Worm (Caenorhabditis elegans) whole organism, L1 larva: ENCODE data around the gene M153.3.

Experiments
- aly-2 ChIP-seq: fragments of 150-350 bp; optimal IDR thresholded peaks from 2 replicates; lab custom pipeline; 2014; ENCODE audit warnings: missing biosample characterization, missing genetic modification characterization
- fkh-10 ChIP-seq: sonication (generic microtip); optimal IDR thresholded peaks from 2 replicates; lab custom pipeline; 2017; ENCODE audit warnings: missing biosample characterization, missing genetic modification reagents, missing genetic modification characterization
- lin-39 ChIP-seq: fragments of 150-350 bp; optimal IDR thresholded peaks from 2 replicates; lab custom pipeline; 2014; ENCODE audit warnings: missing biosample characterization, missing genetic modification reagents, missing genetic modification characterization
- mep-1 ChIP-seq: fragments of 150-350 bp; optimal IDR thresholded peaks from 2 replicates; lab custom pipeline; 2014; ENCODE audit warnings: missing biosample characterization, missing genetic modification characterization
- nhr-11 ChIP-seq: fragments of 150-350 bp; optimal IDR thresholded peaks from 2 replicates; lab custom pipeline; 2014; ENCODE audit warnings: missing biosample characterization, missing genetic modification characterization
- zag-1 ChIP-seq: fragments of 150-350 bp; optimal IDR thresholded peaks from 2 replicates; lab custom pipeline; 2014; ENCODE audit warnings: missing biosample characterization, missing genetic modification characterization
- ztf-4 ChIP-seq: fragments of 150-350 bp; optimal IDR thresholded peaks from 2 replicates; lab custom pipeline; 2014; ENCODE audit warnings: missing biosample characterization, missing genetic modification characterization

DNA sequence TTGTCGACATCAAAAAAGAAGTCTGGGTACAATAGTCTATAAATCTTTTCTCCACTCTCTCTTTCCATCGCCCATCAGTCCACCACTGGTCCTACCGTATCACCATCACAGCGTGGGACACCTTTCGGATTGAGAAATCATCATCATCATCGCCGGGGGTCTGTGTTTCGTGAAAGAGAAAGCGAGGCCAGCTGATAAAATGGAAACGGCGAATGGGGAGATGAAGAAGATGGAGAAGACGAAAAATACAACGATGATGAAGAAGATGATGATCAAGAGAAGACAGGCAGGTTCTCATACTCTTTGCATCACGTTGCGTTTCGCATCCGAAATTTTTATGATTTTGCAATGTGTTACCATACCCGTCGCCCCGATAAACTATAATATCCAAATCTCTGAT, 33.7 kb downstream of the M153.3 start:
- TF ChIP-seq nhr-11 (tag; lab: Kevin White, UChicago) = no peak
- peak; percentile 74 for TF ChIP-seq mep-1
- TF ChIP-seq aly-2 = no peak
- TF ChIP-seq fkh-10 (GFP tag; lab: Kevin White, UChicago) = no peak
- TF ChIP-seq zag-1 = no peak
- TF ChIP-seq ztf-4 (tag; lab: Kevin White, UChicago) = peak; percentile 50
- TF ChIP-seq lin-39 = no peak
